Fruit fly (Drosophila melanogaster) whole organism, embryonic: Measurements from ENCODE around the gene Vlet.

Experiments used
- Ada2b ChIP-seq: fragments of 200-800 bp; sonication (Bioruptor generic); IDR thresholded peaks from 2 replicates; pipeline ENCODE4 v1.3.6; 2022; ENCODE audit warnings: missing biosample characterization, missing genetic modification characterization
- CG10959 ChIP-seq: fragments of 200-800 bp; sonication (Bioruptor generic); IDR thresholded peaks from 2 replicates; pipeline ENCODE4 v1.3.6; 2022; ENCODE audit warnings: missing biosample characterization, missing genetic modification characterization
- CG11085 ChIP-seq: fragments of 200-800 bp; sonication (Bioruptor generic); IDR thresholded peaks from 2 replicates; pipeline ENCODE4 v1.3.6; 2022; ENCODE audit warnings: missing biosample characterization, missing genetic modification characterization
- CG13123 ChIP-seq: fragments of 200-800 bp; sonication (Bioruptor generic); optimal IDR thresholded peaks from 2 replicates; lab custom pipeline; 2016; ENCODE audit warnings: missing biosample characterization, missing genetic modification characterization
- CG13894 ChIP-seq: fragments of 200-800 bp; sonication (Bioruptor generic); optimal IDR thresholded peaks from 3 replicates; lab custom pipeline; 2018; ENCODE audit warnings: missing biosample characterization, mild to moderate bottlenecking, missing genetic modification characterization, moderate library complexity
- CG14710 ChIP-seq: fragments of 200-800 bp; sonication (Bioruptor generic); optimal IDR thresholded peaks from 3 replicates; lab custom pipeline; 2019; ENCODE audit warnings: missing biosample characterization, mild to moderate bottlenecking, missing genetic modification characterization, moderate library complexity
- CG15011 ChIP-seq: fragments of 200-800 bp; sonication (Bioruptor generic); optimal IDR thresholded peaks from 3 replicates; lab custom pipeline; 2018; ENCODE audit warnings: missing biosample characterization, mild to moderate bottlenecking, missing genetic modification characterization
- CG1529 ChIP-seq: fragments of 200-800 bp; sonication (Bioruptor generic); optimal IDR thresholded peaks from 3 replicates; lab custom pipeline; 2018; ENCODE audit warnings: missing biosample characterization, missing genetic modification characterization
- CG17328 ChIP-seq: fragments of 200-800 bp; sonication (Bioruptor generic); IDR thresholded peaks from 2 replicates; pipeline ENCODE4 v1.3.6; 2022; ENCODE audit warnings: missing biosample characterization, missing genetic modification characterization
- CG2120 ChIP-seq: fragments of 200-800 bp; sonication (Bioruptor generic); optimal IDR thresholded peaks from 3 replicates; lab custom pipeline; 2016; ENCODE audit warnings: missing biosample characterization, missing genetic modification characterization
- CG3281 ChIP-seq: fragments of 200-800 bp; sonication (Bioruptor generic); optimal IDR thresholded peaks from 3 replicates; lab custom pipeline; 2017; ENCODE audit warnings: missing biosample characterization, mild to moderate bottlenecking, missing genetic modification characterization
- CG3407 ChIP-seq: fragments of 200-800 bp; sonication (Bioruptor generic); optimal IDR thresholded peaks from 2 replicates; lab custom pipeline; 2018; ENCODE audit warnings: missing biosample characterization, mild to moderate bottlenecking, missing genetic modification characterization
- CG43689 ChIP-seq: fragments of 200-800 bp; sonication (Bioruptor generic); IDR thresholded peaks from 2 replicates; pipeline ENCODE4 v1.3.6; 2022; ENCODE audit warnings: missing biosample characterization, missing genetic modification characterization
- CG4820 ChIP-seq: fragments of 200-800 bp; sonication (Bioruptor generic); optimal IDR thresholded peaks from 3 replicates; lab custom pipeline; 2016; ENCODE audit warnings: missing biosample characterization, missing genetic modification characterization
- CG5245 ChIP-seq: fragments of 200-800 bp; sonication (Bioruptor generic); optimal IDR thresholded peaks from 3 replicates; lab custom pipeline; 2016; ENCODE audit warnings: missing biosample characterization, missing genetic modification characterization
- CG6254 ChIP-seq: fragments of 200-800 bp; sonication (Bioruptor generic); optimal IDR thresholded peaks from 3 replicates; lab custom pipeline; 2017; ENCODE audit warnings: mild to moderate bottlenecking, missing biosample characterization, missing genetic modification reagents, missing genetic modification characterization
- CG7786 ChIP-seq: fragments of 200-800 bp; sonication (Bioruptor generic); optimal IDR thresholded peaks from 2 replicates; lab custom pipeline; 2016; ENCODE audit warnings: missing biosample characterization, missing genetic modification characterization
- CG8944 ChIP-seq: fragments of 200-800 bp; sonication (Bioruptor generic); optimal IDR thresholded peaks from 3 replicates; lab custom pipeline; 2016; ENCODE audit warnings: missing biosample characterization, missing genetic modification characterization
- CG9215 ChIP-seq: fragments of 200-800 bp; sonication (Bioruptor generic); IDR thresholded peaks from 2 replicates; pipeline ENCODE4 v1.3.6; 2022; ENCODE audit warnings: missing biosample characterization, missing genetic modification characterization
- CTCF ChIP-seq: fragments of 200-800 bp; sonication (Bioruptor generic); optimal IDR thresholded peaks from 2 replicates; lab custom pipeline; 2017; ENCODE audit warnings: missing biosample characterization, mild to moderate bottlenecking, missing genetic modification characterization, moderate library complexity
- Chrac-16 ChIP-seq: fragments of 200-800 bp; sonication (Bioruptor generic); optimal IDR thresholded peaks from 3 replicates; lab custom pipeline; 2016; ENCODE audit warnings: missing biosample characterization, missing genetic modification characterization
- Dad ChIP-seq: fragments of 200-800 bp; sonication (Bioruptor generic); optimal IDR thresholded peaks from 3 replicates; lab custom pipeline; 2016; ENCODE audit warnings: missing biosample characterization, missing genetic modification characterization
- Doc3 ChIP-seq: fragments of 200-800 bp; sonication (Bioruptor generic); IDR thresholded peaks from 3 replicates; pipeline ENCODE4 v1.3.6; 2022; ENCODE audit warnings: missing biosample characterization, missing genetic modification characterization; ENCODE audit not compliant: partially characterized antibody
- Elba2 ChIP-seq: fragments of 200-800 bp; sonication (Bioruptor generic); optimal IDR thresholded peaks from 3 replicates; lab custom pipeline; 2016; ENCODE audit warnings: missing biosample characterization, missing genetic modification characterization
- Fer2 ChIP-seq: fragments of 200-800 bp; sonication (Bioruptor generic); optimal IDR thresholded peaks from 2 replicates; lab custom pipeline; 2018; ENCODE audit warnings: missing biosample characterization, mild to moderate bottlenecking, missing genetic modification characterization, moderate library complexity
- H15 ChIP-seq: fragments of 200-800 bp; sonication (Bioruptor generic); IDR thresholded peaks from 3 replicates; pipeline ENCODE4 v1.3.6; 2022; ENCODE audit warnings: missing biosample characterization, missing genetic modification characterization
- HLH54F ChIP-seq: fragments of 200-800 bp; sonication (Bioruptor generic); optimal IDR thresholded peaks from 3 replicates; lab custom pipeline; 2016; ENCODE audit warnings: missing biosample characterization, missing genetic modification characterization
- Hand ChIP-seq: fragments of 200-800 bp; sonication (Bioruptor generic); optimal IDR thresholded peaks from 2 replicates; lab custom pipeline; 2017; ENCODE audit warnings: mild to moderate bottlenecking, missing biosample characterization, missing genetic modification reagents, missing genetic modification characterization
- Hr78 ChIP-seq, 2 experiments: fragments of 200-800 bp in 1 of 2; fragments of >200 bp in 1 of 2; sonication (Bioruptor generic) in 1 of 2; optimal IDR thresholded peaks; 2 replicates each; lab custom pipeline; 2017 to 2019; ENCODE audit warnings: missing biosample characterization in 2 of 2, missing genetic modification characterization in 2 of 2, mild to moderate bottlenecking in 1 of 2, moderate library complexity in 1 of 2
- Lhr ChIP-seq: fragments of 200-800 bp; sonication (Bioruptor generic); optimal IDR thresholded peaks from 3 replicates; lab custom pipeline; 2017; ENCODE audit warnings: mild to moderate bottlenecking, missing biosample characterization, missing genetic modification reagents, missing genetic modification characterization
- Lpt ChIP-seq: fragments of >200 bp; optimal IDR thresholded peaks from 2 replicates; lab custom pipeline; 2018; ENCODE audit warnings: missing biosample characterization, missing genetic modification characterization
- Nf-YA ChIP-seq: fragments of 200-800 bp; sonication (Bioruptor generic); IDR thresholded peaks from 2 replicates; pipeline ENCODE4 v1.3.6; 2022; ENCODE audit warnings: missing biosample characterization, missing genetic modification characterization
- Oaz ChIP-seq: fragments of 200-800 bp; sonication (Bioruptor generic); IDR thresholded peaks from 2 replicates; pipeline ENCODE4 v1.3.6; 2022; ENCODE audit warnings: missing biosample characterization, missing genetic modification characterization
- Side ChIP-seq: fragments of 200-800 bp; sonication (Bioruptor generic); optimal IDR thresholded peaks from 2 replicates; lab custom pipeline; 2016; ENCODE audit warnings: missing biosample characterization, missing genetic modification characterization
- Sry-δ ChIP-seq: fragments of 200-800 bp; sonication (Bioruptor generic); optimal IDR thresholded peaks from 2 replicates; lab custom pipeline; 2016; ENCODE audit warnings: missing biosample characterization, missing genetic modification characterization
- YL-1 ChIP-seq: fragments of 200-800 bp; sonication (Bioruptor generic); optimal IDR thresholded peaks from 3 replicates; lab custom pipeline; 2017; ENCODE audit warnings: missing biosample characterization, mild to moderate bottlenecking, missing genetic modification characterization
- bcd ChIP-seq: fragments of 200-800 bp; sonication (Bioruptor generic); optimal IDR thresholded peaks from 2 replicates; lab custom pipeline; 2017; ENCODE audit warnings: missing biosample characterization, mild to moderate bottlenecking, missing genetic modification characterization
- cas ChIP-seq: fragments of 200-800 bp; sonication (Bioruptor generic); IDR thresholded peaks from 2 replicates; pipeline ENCODE4 v1.3.6; 2022; ENCODE audit warnings: missing biosample characterization, missing genetic modification characterization
- chn ChIP-seq: fragments of 200-800 bp; sonication (Bioruptor generic); optimal IDR thresholded peaks from 2 replicates; lab custom pipeline; 2016; ENCODE audit warnings: missing biosample characterization, missing genetic modification characterization
- ftz-f1 ChIP-seq: fragments of 200-800 bp; sonication (Bioruptor generic); optimal IDR thresholded peaks from 2 replicates; lab custom pipeline; 2016; ENCODE audit warnings: missing biosample characterization, missing genetic modification characterization
- gcm ChIP-seq: fragments of 200-800 bp; sonication (Bioruptor generic); optimal IDR thresholded peaks from 2 replicates; lab custom pipeline; 2019; ENCODE audit warnings: missing biosample characterization, mild to moderate bottlenecking, missing genetic modification characterization, moderate library complexity
- gsb-n ChIP-seq: fragments of 200-800 bp; sonication (Bioruptor generic); optimal IDR thresholded peaks from 3 replicates; lab custom pipeline; 2018; ENCODE audit warnings: missing biosample characterization, mild to moderate bottlenecking, missing genetic modification characterization
- inv ChIP-seq: fragments of 200-800 bp; sonication (Bioruptor generic); IDR thresholded peaks from 2 replicates; pipeline ENCODE4 v1.3.6; 2022; ENCODE audit warnings: missing biosample characterization, missing genetic modification characterization; ENCODE audit not compliant: partially characterized antibody
- mam ChIP-seq: fragments of 200-800 bp; sonication (Bioruptor generic); optimal IDR thresholded peaks from 3 replicates; lab custom pipeline; 2016; ENCODE audit warnings: missing biosample characterization, missing genetic modification characterization
- pum ChIP-seq: fragments of 200-800 bp; sonication (Bioruptor generic); optimal IDR thresholded peaks from 2 replicates; lab custom pipeline; 2016; ENCODE audit warnings: missing biosample characterization, missing genetic modification characterization
- row ChIP-seq: fragments of 200-800 bp; sonication (Bioruptor generic); IDR thresholded peaks from 3 replicates; pipeline ENCODE4 v1.3.6; 2022; ENCODE audit warnings: missing biosample characterization, missing genetic modification characterization
- sd ChIP-seq: fragments of 200-800 bp; sonication (Bioruptor generic); optimal IDR thresholded peaks from 3 replicates; lab custom pipeline; 2018; ENCODE audit warnings: missing biosample characterization, mild to moderate bottlenecking, missing genetic modification characterization, moderate library complexity
- sima ChIP-seq: fragments of 200-800 bp; sonication (Bioruptor generic); optimal IDR thresholded peaks from 2 replicates; lab custom pipeline; 2016; ENCODE audit warnings: missing biosample characterization, missing genetic modification characterization
- sug ChIP-seq: fragments of 200-800 bp; optimal IDR thresholded peaks from 2 replicates; lab custom pipeline; 2019; ENCODE audit warnings: missing biosample characterization, mild to moderate bottlenecking, missing genetic modification characterization, moderate library complexity
- tx ChIP-seq: fragments of 200-800 bp; sonication (Bioruptor generic); optimal IDR thresholded peaks from 2 replicates; lab custom pipeline; 2016; ENCODE audit warnings: missing biosample characterization, missing genetic modification characterization
- unc-4 ChIP-seq: fragments of 200-800 bp; sonication (Bioruptor generic); IDR thresholded peaks from 2 replicates; pipeline ENCODE4 v1.3.6; 2022; ENCODE audit warnings: missing biosample characterization, missing genetic modification characterization; ENCODE audit not compliant: partially characterized antibody
- unpg ChIP-seq: fragments of 200-800 bp; sonication (Bioruptor generic); optimal IDR thresholded peaks from 3 replicates; lab custom pipeline; 2018; ENCODE audit warnings: missing biosample characterization, mild to moderate bottlenecking, missing genetic modification characterization, moderate library complexity

The Vlet gene

DNA sequence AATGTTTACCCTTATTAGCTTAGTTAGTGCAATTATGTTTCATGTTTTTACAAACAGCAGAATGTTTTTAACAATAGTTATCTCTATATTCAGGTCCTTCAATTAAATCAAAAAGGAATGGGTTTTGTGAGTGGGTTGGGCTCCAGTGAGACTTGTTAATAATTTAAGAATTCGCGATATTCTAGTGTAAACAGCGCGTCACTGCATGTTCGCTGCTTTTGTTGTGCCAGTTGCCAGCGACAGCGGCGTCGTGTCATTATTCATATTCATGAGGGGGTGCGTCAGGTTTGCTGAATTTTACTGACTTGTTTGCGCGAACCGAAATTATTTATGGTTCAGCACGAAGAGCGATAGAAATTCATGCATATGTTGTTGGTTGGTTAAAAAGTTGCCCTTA, 36.9 kb upstream of the Vlet start, which contains the start of gene Amun (continued):
- TF ChIP-seq Nf-YA (GFP tag; lab: Robert Waterston, UW) (no peak), Dad (GFP tag; lab: Kevin White, UChicago) (no peak), chn (no peak), unpg (no peak), sima (GFP tag; lab: Kevin White, UChicago) (no peak), tx (no peak), CG13894 (tag; lab: Kevin White, UChicago) (no peak), CG15011 (GFP tag; lab: Kevin White, UChicago) (peak; percentile 29), CG8944 (GFP tag; lab: Kevin White, UChicago) (peak; percentile 21), CG13123 (GFP tag; lab: Kevin White, UChicago) (no peak), CG14710 (tag; lab: Kevin White, UChicago) (no peak), Lhr (GFP tag; lab: Kevin White, UChicago) (no peak), gsb-n (no peak), Elba2 (no peak), Ada2b (GFP tag; lab: Robert Waterston, UW) (peak; percentile 45; the same call in 1 of the 2 replicates), CG11085 (GFP tag; lab: Robert Waterston, UW) (peak; percentile 9; the same call in 1 of the 2 replicates), mam (GFP tag; lab: Kevin White, UChicago) (peak; percentile 55), YL-1 (GFP tag; lab: Kevin White, UChicago) (no peak), CG7786 (GFP tag; lab: Kevin White, UChicago) (peak; percentile 13), Hand (GFP tag; lab: Kevin White, UChicago) (no peak), Hr78 (GFP tag; optimal IDR thresholded peaks at IDR 0.05; lab: Kevin White, UChicago) (no peak), row (GFP tag; lab: Robert Waterston, UW) (no peak; the same call in 2 of the 3 replicates), CG4820 (GFP tag; lab: Kevin White, UChicago) (peak; percentile 97), ftz-f1 (GFP tag; lab: Kevin White, UChicago) (no peak), CG10959 (GFP tag; lab: Robert Waterston, UW) (no peak), cas (0 out of 2 replicates have a peak, but pooled peaks have one; percentile 39), Doc3 (GFP tag; lab: Robert Waterston, UW) (no peak), Side (GFP tag; lab: Kevin White, UChicago) (no peak), CTCF (GFP tag; lab: Kevin White, UChicago) (no peak), CG9215 (GFP tag; lab: Robert Waterston, UW) (peak; percentile 18; the same call in 1 of the 2 replicates), CG17328 (GFP tag; lab: Robert Waterston, UW) (no peak), Chrac-16 (no peak), sd (tag; lab: Kevin White, UChicago) (no peak), bcd (no peak), Lpt (GFP tag; lab: Kevin White, UChicago) (no peak), CG6254 (GFP tag; lab: Kevin White, UChicago) (no peak), CG2120 (peak; percentile 62), CG43689 (GFP tag; lab: Robert Waterston, UW) (no peak), CG5245 (no peak), inv (GFP tag; lab: Robert Waterston, UW) (no peak), HLH54F (peak; percentile 24), gcm (GFP tag; lab: Kevin White, UChicago) (no peak), Sry-δ (GFP tag; lab: Kevin White, UChicago) (no peak), Oaz (GFP tag; lab: Robert Waterston, UW) (no peak), CG3281 (GFP tag; lab: Kevin White, UChicago) (peak; percentile 36), pum (no peak), unc-4 (GFP tag; lab: Robert Waterston, UW) (no peak), sug (tag; lab: Kevin White, UChicago) (no peak), CG1529 (no peak), Fer2 (tag; lab: Kevin White, UChicago) (no peak), CG3407 (GFP tag; lab: Kevin White, UChicago) (no peak), H15 (GFP tag; lab: Robert Waterston, UW) (0 out of 3 replicates have a peak, but pooled peaks have one; percentile 36)
